Worm (Caenorhabditis elegans): ENCODE measurements around the gene T03F7.6.

DNA sequence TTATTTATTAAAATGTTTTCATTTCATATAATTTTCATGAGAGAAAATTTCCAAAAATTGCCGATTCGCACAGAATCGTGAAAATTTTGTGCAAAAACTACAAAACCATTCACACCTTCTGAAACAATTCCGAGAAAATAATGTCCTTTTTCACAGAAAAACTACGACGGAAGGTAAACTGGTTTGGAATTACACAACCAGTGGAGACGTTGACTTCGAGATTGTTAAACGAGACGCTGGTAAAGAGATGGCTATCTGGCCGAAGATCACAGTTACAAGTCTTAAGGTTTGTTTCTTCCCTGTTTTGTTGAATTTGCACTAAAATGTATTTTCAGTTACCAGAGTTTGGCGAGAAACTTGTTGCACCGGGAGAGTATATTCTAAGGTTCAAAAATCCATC is 18.4 kb downstream of the T03F7.6 start:
- TF ChIP-seq ama-1 (optimal IDR thresholded peaks at IDR 0.05) (no peak), aly-1 (tag; optimal IDR thresholded peaks at IDR 0.05) (no peak), flt-1 (GFP tag; IDR thresholded peaks at IDR 0.05) (no peak), F13C5.2 (tag; optimal IDR thresholded peaks at IDR 0.05) (no peak), hmbx-1 (tag; optimal IDR thresholded peaks at IDR 0.05) (no peak), B0310.2 (tag; optimal IDR thresholded peaks at IDR 0.05) (no peak), ceh-36 (tag; optimal IDR thresholded peaks at IDR 0.05) (no peak), tbx-37 (GFP tag; conservative IDR thresholded peaks at IDR 0.05) (no peak), tbx-11 (GFP tag; IDR thresholded peaks at IDR 0.05) (no peak)
